Fruit fly (Drosophila melanogaster): ENCODE results near the gene PGS1.

The PGS1 gene

dm6 chr3R:18758548-18759257, 12.9 kb upstream of the PGS1 start, which contains the start of gene Epg5 (continued):
- TF ChIP-seq tin (GFP tag; optimal IDR thresholded peaks at IDR 0.05) (peak; percentile 74), kah (GFP tag; optimal IDR thresholded peaks at IDR 0.05) (no peak), Hand (GFP tag; optimal IDR thresholded peaks at IDR 0.05) (no peak), zfh2 (GFP tag; optimal IDR thresholded peaks at IDR 0.05) (peak; percentile 90), br (optimal IDR thresholded peaks at IDR 0.05) (no peak), aop (GFP tag; IDR thresholded peaks at IDR 0.05) (no peak), CG17568 (GFP tag; optimal IDR thresholded peaks at IDR 0.05) (no peak), CG11247 (GFP tag; IDR thresholded peaks at IDR 0.05) (peak; percentile 49; the same call in 1 of the 2 replicates), Ssrp (tag; optimal IDR thresholded peaks at IDR 0.05) (peak; percentile 52), shn (GFP tag; optimal IDR thresholded peaks at IDR 0.05) (peak; percentile 71), Hey (tag; optimal IDR thresholded peaks at IDR 0.05) (no peak), CG11696 (GFP tag; IDR thresholded peaks at IDR 0.05) (no peak), Atf-2 (GFP tag; optimal IDR thresholded peaks at IDR 0.05) (peak; percentile 55), CG4730 (GFP tag; IDR thresholded peaks at IDR 0.05) (0 out of 2 replicates have a peak, but pooled peaks have one; percentile 19), ash1 (GFP tag; optimal IDR thresholded peaks at IDR 0.05) (no peak), sr (GFP tag; IDR thresholded peaks at IDR 0.05) (no peak), dm (GFP tag; optimal IDR thresholded peaks at IDR 0.05) (peak; percentile 45), sug (tag; optimal IDR thresholded peaks at IDR 0.05) (no peak), CG34376 (GFP tag; optimal IDR thresholded peaks at IDR 0.05) (no peak), D19A (tag; optimal IDR thresholded peaks at IDR 0.05) (no peak), CG9932 (GFP tag; IDR thresholded peaks at IDR 0.05) (peak; percentile 94), Side (GFP tag; optimal IDR thresholded peaks at IDR 0.05) (peak; percentile 59), z (GFP tag; IDR thresholded peaks at IDR 0.05) (no peak), CG13624 (GFP tag; optimal IDR thresholded peaks at IDR 0.05) (peak; percentile 83), CG4328 (GFP tag; optimal IDR thresholded peaks at IDR 0.05) (no peak), Dp (GFP tag; optimal IDR thresholded peaks at IDR 0.05) (peak; percentile 87), CG8765 (GFP tag; IDR thresholded peaks at IDR 0.05) (peak; percentile 47; the same call in 1 of the 2 replicates), CG11560 (tag; IDR thresholded peaks at IDR 0.05) (no peak; the same call in 2 of the 3 replicates), CG14667 (GFP tag; IDR thresholded peaks at IDR 0.05) (peak; percentile 38), CG2116 (GFP tag; optimal IDR thresholded peaks at IDR 0.05) (peak; percentile 47), Mrtf (GFP tag; IDR thresholded peaks at IDR 0.05) (peak; percentile 59; the same call in 2 of the 3 replicates), CG12104 (GFP tag; optimal IDR thresholded peaks at IDR 0.05) (peak; percentile 3), cas (GFP tag; IDR thresholded peaks at IDR 0.05) (no peak), HLHmδ (GFP tag; optimal IDR thresholded peaks at IDR 0.05) (no peak), repo (GFP tag; optimal IDR thresholded peaks at IDR 0.05) (peak; percentile 38), sna (GFP tag; IDR thresholded peaks at IDR 0.05; ENCODE audit: partially characterized antibody) (peak; percentile 99), klu (GFP tag; IDR thresholded peaks at IDR 0.05) (peak; percentile 70; the same call in 1 of the 2 replicates), lab (GFP tag; optimal IDR thresholded peaks at IDR 0.05) (no peak), pros (GFP tag; optimal IDR thresholded peaks at IDR 0.05) (no peak), zfh1 (GFP tag; IDR thresholded peaks at IDR 0.05) (peak; percentile 55; the same call in 2 of the 3 replicates), unc-4 (GFP tag; IDR thresholded peaks at IDR 0.05; ENCODE audit: partially characterized antibody) (peak; percentile 97), h (optimal IDR thresholded peaks at IDR 0.05) (no peak), tgo (GFP tag; IDR thresholded peaks at IDR 0.05) (peak; percentile 69), dan (GFP tag; IDR thresholded peaks at IDR 0.05) (no peak), CG30403 (GFP tag; optimal IDR thresholded peaks at IDR 0.05) (peak; percentile 87), Stat92E (GFP tag; optimal IDR thresholded peaks at IDR 0.05) (no peak), Hr3 (GFP tag; optimal IDR thresholded peaks at IDR 0.05) (peak; percentile 66), knrl (GFP tag; IDR thresholded peaks at IDR 0.05; ENCODE audit: partially characterized antibody) (peak; percentile 100), CG9437 (GFP tag; optimal IDR thresholded peaks at IDR 0.05) (peak; percentile 67), CG17802 (tag; optimal IDR thresholded peaks at IDR 0.05) (no peak)
